Fruit fly (Drosophila melanogaster) whole organism, embryonic: Measurements from ENCODE around the gene mRpS2.

ENCODE experiments used
- Adf1 ChIP-seq: fragments of 200-800 bp; sonication (Bioruptor generic); IDR thresholded peaks from 2 replicates; pipeline ENCODE4 v1.3.6; 2022; ENCODE audit warnings: missing biosample characterization, missing genetic modification characterization
- Awh ChIP-seq: fragments of 200-800 bp; sonication (Bioruptor generic); IDR thresholded peaks from 2 replicates; pipeline ENCODE4, ENCODE4 v1.3.6; 2022; ENCODE audit warnings: missing biosample characterization, missing genetic modification characterization
- CG10543 ChIP-seq: fragments of 200-800 bp; sonication (Bioruptor generic); optimal IDR thresholded peaks from 3 replicates; lab custom pipeline; 2017; ENCODE audit warnings: missing biosample characterization, mild to moderate bottlenecking, missing genetic modification characterization, moderate library complexity
- CG10979 ChIP-seq: fragments of 200-800 bp; sonication (Bioruptor generic); optimal IDR thresholded peaks from 2 replicates; lab custom pipeline; 2018; ENCODE audit warnings: missing biosample characterization, mild to moderate bottlenecking, missing genetic modification characterization, moderate library complexity
- CG12219 ChIP-seq: fragments of 200-800 bp; sonication (Bioruptor generic); optimal IDR thresholded peaks from 3 replicates; lab custom pipeline; 2018; ENCODE audit warnings: missing biosample characterization, mild to moderate bottlenecking, missing genetic modification characterization
- CG12744 ChIP-seq: fragments of 200-800 bp; sonication (Bioruptor generic); optimal IDR thresholded peaks from 2 replicates; lab custom pipeline; 2016; ENCODE audit warnings: missing biosample characterization, missing genetic modification characterization
- CG1529 ChIP-seq: fragments of 200-800 bp; sonication (Bioruptor generic); optimal IDR thresholded peaks from 3 replicates; lab custom pipeline; 2018; ENCODE audit warnings: missing biosample characterization, missing genetic modification characterization
- CG17568 ChIP-seq: fragments of 200-800 bp; sonication (Bioruptor generic); optimal IDR thresholded peaks from 2 replicates; lab custom pipeline; 2018; ENCODE audit warnings: missing biosample characterization, mild to moderate bottlenecking, missing genetic modification characterization, moderate library complexity
- CG17912 ChIP-seq: fragments of 200-800 bp; sonication (Bioruptor generic); optimal IDR thresholded peaks from 2 replicates; lab custom pipeline; 2018; ENCODE audit warnings: missing biosample characterization, mild to moderate bottlenecking, missing genetic modification characterization
- CG1792 ChIP-seq: fragments of 200-800 bp; sonication (Bioruptor generic); optimal IDR thresholded peaks from 2 replicates; lab custom pipeline; 2016; ENCODE audit warnings: missing biosample characterization, missing genetic modification characterization
- CG32772 ChIP-seq: fragments of 200-800 bp; sonication (Bioruptor generic); IDR thresholded peaks from 2 replicates; pipeline ENCODE4 v1.3.6; 2022; ENCODE audit warnings: missing biosample characterization, missing genetic modification characterization
- CG3281 ChIP-seq: fragments of 200-800 bp; sonication (Bioruptor generic); optimal IDR thresholded peaks from 3 replicates; lab custom pipeline; 2017; ENCODE audit warnings: missing biosample characterization, mild to moderate bottlenecking, missing genetic modification characterization
- CG4360 ChIP-seq: fragments of 200-800 bp; sonication (Bioruptor generic); IDR thresholded peaks from 2 replicates; pipeline ENCODE4 v1.3.6; 2022; ENCODE audit warnings: missing biosample characterization, missing genetic modification characterization
- CG6683 ChIP-seq: fragments of 200-800 bp; sonication (Bioruptor generic); optimal IDR thresholded peaks from 2 replicates; lab custom pipeline; 2017; ENCODE audit warnings: missing biosample characterization, mild to moderate bottlenecking, missing genetic modification characterization, missing genetic modification reagents
- CG6854 ChIP-seq: fragments of 200-800 bp; sonication (Bioruptor generic); optimal IDR thresholded peaks from 3 replicates; lab custom pipeline; 2017; ENCODE audit warnings: missing biosample characterization, mild to moderate bottlenecking, missing genetic modification characterization
- CG8944 ChIP-seq: fragments of 200-800 bp; sonication (Bioruptor generic); optimal IDR thresholded peaks from 3 replicates; lab custom pipeline; 2016; ENCODE audit warnings: missing biosample characterization, missing genetic modification characterization
- D ChIP-seq, 2 experiments: fragments of 200-800 bp in 1 of 2; fragments of >200 bp in 1 of 2; sonication (Bioruptor generic) in 1 of 2; optimal IDR thresholded peaks; 2 replicates in 1 of 2; 3 replicates in 1 of 2; lab custom pipeline; 2017; ENCODE audit warnings: mild to moderate bottlenecking in 1 of 2, missing biosample characterization in 1 of 2, missing genetic modification characterization in 1 of 2, missing genetic modification reagents in 1 of 2
- Fer3 ChIP-seq: fragments of 200-800 bp; sonication (Bioruptor generic); optimal IDR thresholded peaks from 2 replicates; lab custom pipeline; 2018; ENCODE audit warnings: missing biosample characterization, mild to moderate bottlenecking, missing genetic modification characterization, moderate library complexity
- Hey ChIP-seq: fragments of 200-800 bp; sonication (Bioruptor generic); optimal IDR thresholded peaks from 3 replicates; lab custom pipeline; 2018; ENCODE audit warnings: missing biosample characterization, mild to moderate bottlenecking, missing genetic modification characterization
- Optix ChIP-seq: fragments of 200-800 bp; sonication (Bioruptor generic); IDR thresholded peaks from 3 replicates; pipeline ENCODE4 v1.3.6; 2022; ENCODE audit warnings: missing biosample characterization, missing genetic modification characterization
- Spps ChIP-seq: fragments of 200-800 bp; sonication (Bioruptor generic); optimal IDR thresholded peaks from 2 replicates; lab custom pipeline; 2018; ENCODE audit warnings: missing biosample characterization, mild to moderate bottlenecking, missing genetic modification characterization
- Ssrp ChIP-seq: fragments of 200-800 bp; sonication (Bioruptor generic); optimal IDR thresholded peaks from 2 replicates; lab custom pipeline; 2018; ENCODE audit warnings: missing biosample characterization, mild to moderate bottlenecking, missing genetic modification characterization, moderate library complexity
- TFAM ChIP-seq: fragments of 200-800 bp; sonication (Bioruptor generic); optimal IDR thresholded peaks from 2 replicates; lab custom pipeline; 2017; ENCODE audit warnings: missing biosample characterization, missing genetic modification characterization, inconsistent platforms
- Trl ChIP-seq, 3 experiments: fragments of >200 bp in 2 of 3; fragments of 200-800 bp in 1 of 3; sonication (Bioruptor generic) in 1 of 3; optimal IDR thresholded peaks; 2 replicates in 1 of 3; 3 replicates in 2 of 3; lab custom pipeline; 2016 to 2017; ENCODE audit warnings: missing biosample characterization in 1 of 3, missing genetic modification characterization in 1 of 3
- ac ChIP-seq: fragments of 200-800 bp; sonication (Bioruptor generic); optimal IDR thresholded peaks from 3 replicates; lab custom pipeline; 2017; ENCODE audit warnings: missing biosample characterization, mild to moderate bottlenecking, missing genetic modification characterization
- ap ChIP-seq: fragments of 200-800 bp; sonication (Bioruptor generic); IDR thresholded peaks from 2 replicates; pipeline ENCODE4 v1.3.6; 2022; ENCODE audit warnings: missing biosample characterization, missing genetic modification characterization
- ara ChIP-seq: fragments of 200-800 bp; sonication (Bioruptor generic); IDR thresholded peaks from 2 replicates; pipeline ENCODE4 v1.3.6; 2022; ENCODE audit warnings: missing biosample characterization, missing genetic modification characterization
- bsh ChIP-seq, 2 experiments: fragments of 200-800 bp; sonication (Bioruptor generic); optimal IDR thresholded peaks; 2 replicates each; lab custom pipeline; 2017 to 2018; ENCODE audit warnings: mild to moderate bottlenecking in 2 of 2, missing biosample characterization in 2 of 2, missing genetic modification characterization in 2 of 2, moderate library complexity in 1 of 2
- btn ChIP-seq: fragments of 200-800 bp; sonication (Bioruptor generic); optimal IDR thresholded peaks from 2 replicates; lab custom pipeline; 2016; ENCODE audit warnings: missing biosample characterization, missing genetic modification characterization
- chm ChIP-seq: fragments of 200-800 bp; sonication (Bioruptor generic); IDR thresholded peaks from 2 replicates; pipeline ENCODE4 v1.3.6; 2022; ENCODE audit warnings: missing biosample characterization, missing genetic modification characterization
- ci ChIP-seq: fragments of 200-800 bp; sonication (Bioruptor generic); IDR thresholded peaks from 3 replicates; pipeline ENCODE4 v1.3.6; 2022; ENCODE audit warnings: missing biosample characterization, missing genetic modification characterization
- ewg ChIP-seq: fragments of 200-800 bp; sonication (Bioruptor generic); optimal IDR thresholded peaks from 3 replicates; lab custom pipeline; 2017; ENCODE audit warnings: mild to moderate bottlenecking, missing biosample characterization, missing genetic modification reagents, missing genetic modification characterization
- fd64A ChIP-seq: fragments of 200-800 bp; sonication (Bioruptor generic); optimal IDR thresholded peaks from 3 replicates; lab custom pipeline; 2018; ENCODE audit warnings: missing biosample characterization, mild to moderate bottlenecking, missing genetic modification characterization
- gem ChIP-seq: fragments of 200-800 bp; sonication (Bioruptor generic); optimal IDR thresholded peaks from 2 replicates; lab custom pipeline; 2019; ENCODE audit warnings: missing biosample characterization, mild to moderate bottlenecking, missing genetic modification characterization, moderate library complexity
- insv ChIP-seq, 2 experiments: fragments of 200-800 bp; sonication (Bioruptor generic); optimal IDR thresholded peaks; 3 replicates each; lab custom pipeline; 2016 to 2018; ENCODE audit warnings: missing biosample characterization in 2 of 2, missing genetic modification characterization in 2 of 2
- lola ChIP-seq, 3 experiments: fragments of >200 bp in 2 of 3; fragments of 200-800 bp in 1 of 3; sonication (Bioruptor generic) in 1 of 3; optimal IDR thresholded peaks; 2 replicates each; lab custom pipeline; 2017 to 2019; ENCODE audit warnings: missing biosample characterization in 3 of 3, missing genetic modification characterization in 3 of 3, mild to moderate bottlenecking in 1 of 3, moderate library complexity in 1 of 3
- lov ChIP-seq, 2 experiments: fragments of 200-800 bp in 1 of 2; fragments of >200 bp in 1 of 2; sonication (Bioruptor generic) in 1 of 2; IDR thresholded peaks in 1 of 2; optimal IDR thresholded peaks in 1 of 2; 2 replicates in 1 of 2; 3 replicates in 1 of 2; pipeline versions ENCODE4 v1.3.6 to Lab custom; 2017 to 2022; ENCODE audit warnings: missing biosample characterization in 1 of 2, missing genetic modification characterization in 1 of 2
- mld ChIP-seq: fragments of 200-800 bp; sonication (Bioruptor generic); IDR thresholded peaks from 3 replicates; pipeline ENCODE4 v1.3.6; 2022; ENCODE audit warnings: missing biosample characterization, missing genetic modification characterization; ENCODE audit not compliant: partially characterized antibody
- nerfin-1 ChIP-seq: fragments of 200-800 bp; sonication (Bioruptor generic); optimal IDR thresholded peaks from 3 replicates; lab custom pipeline; 2019; ENCODE audit warnings: missing biosample characterization, mild to moderate bottlenecking, missing genetic modification characterization, moderate library complexity
- nmo ChIP-seq: fragments of 200-800 bp; sonication (Bioruptor generic); optimal IDR thresholded peaks from 2 replicates; lab custom pipeline; 2018; ENCODE audit warnings: missing biosample characterization, mild to moderate bottlenecking, missing genetic modification characterization, moderate library complexity
- org-1 ChIP-seq: fragments of 200-800 bp; sonication (Bioruptor generic); optimal IDR thresholded peaks from 2 replicates; lab custom pipeline; 2017; ENCODE audit warnings: missing biosample characterization, missing genetic modification characterization
- pfk ChIP-seq: fragments of 200-800 bp; sonication (Bioruptor generic); optimal IDR thresholded peaks from 2 replicates; lab custom pipeline; 2018; ENCODE audit warnings: missing biosample characterization, mild to moderate bottlenecking, missing genetic modification characterization, moderate library complexity
- sob ChIP-seq: fragments of 200-800 bp; sonication (Bioruptor generic); IDR thresholded peaks from 2 replicates; pipeline ENCODE4 v1.3.6; 2022; ENCODE audit warnings: missing biosample characterization, missing genetic modification characterization
- tll ChIP-seq, 2 experiments: fragments of 200-800 bp in 1 of 2; fragments of >200 bp in 1 of 2; sonication (Bioruptor generic) in 1 of 2; optimal IDR thresholded peaks; 2 replicates each; lab custom pipeline; 2017 to 2019; ENCODE audit warnings: missing biosample characterization in 2 of 2, missing genetic modification characterization in 2 of 2, mild to moderate bottlenecking in 1 of 2, moderate library complexity in 1 of 2
- wek ChIP-seq: fragments of 200-800 bp; sonication (Bioruptor generic); optimal IDR thresholded peaks from 3 replicates; lab custom pipeline; 2018; ENCODE audit warnings: missing biosample characterization, mild to moderate bottlenecking, missing genetic modification characterization, moderate library complexity

The mRpS2 gene

DNA sequence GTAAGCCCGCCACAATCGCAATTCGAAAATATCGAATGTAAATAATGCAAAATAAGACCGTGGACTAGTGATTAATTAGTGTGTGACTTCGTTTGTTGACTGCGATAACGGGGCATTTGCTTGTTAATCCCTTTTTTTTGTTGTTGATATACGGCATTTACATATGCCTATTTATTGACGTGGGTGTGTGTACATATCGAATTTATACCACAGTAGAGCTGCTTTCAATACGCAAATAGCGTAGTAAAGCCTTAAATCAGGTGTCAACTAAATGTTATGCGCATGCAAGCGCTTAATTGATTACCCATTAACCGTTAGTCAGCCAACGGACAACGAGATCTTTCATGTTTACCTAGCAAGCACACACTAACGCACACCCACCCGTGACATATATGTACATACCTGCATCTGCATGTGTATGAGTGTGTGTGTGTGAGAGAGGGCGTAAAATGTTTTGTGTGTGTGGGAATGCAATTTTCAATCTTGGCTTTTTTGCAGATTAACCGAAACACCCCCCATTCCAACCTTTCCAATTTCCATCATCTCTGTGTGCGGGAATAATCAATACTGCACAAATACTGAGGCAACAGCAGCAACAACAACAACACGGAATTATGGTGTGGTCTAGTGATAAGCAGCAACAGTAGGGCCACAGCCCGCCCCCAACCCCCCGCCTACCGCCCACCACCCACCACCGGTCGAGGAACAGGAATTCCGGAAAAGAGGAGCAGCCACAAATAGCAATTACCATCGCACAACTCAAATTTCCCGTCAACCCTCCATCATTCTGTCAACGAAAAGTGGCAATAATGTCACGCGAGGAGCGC, 11.5 kb downstream of the mRpS2 start (continued):
- TF ChIP-seq Fer3 (tag; lab: Kevin White, UChicago) (peak; percentile 45), CG10979 (no peak), lola (GFP tag; optimal IDR thresholded peaks at IDR 0.05; lab: Kevin White, UChicago) (peak in 1 of 3 experiments; percentile 35), sob (0 out of 2 replicates have a peak, but pooled peaks have one; percentile 38), tll (GFP tag; optimal IDR thresholded peaks at IDR 0.05; lab: Kevin White, UChicago) (peak in 1 of 2 experiments; percentile 64), CG1792 (GFP tag; lab: Kevin White, UChicago) (peak; percentile 68), D (optimal IDR thresholded peaks at IDR 0.05; lab: Kevin White, UChicago) (no peak), D (GFP tag; optimal IDR thresholded peaks at IDR 0.05; lab: Kevin White, UChicago) (peak; percentile 49), CG6683 (GFP tag; lab: Kevin White, UChicago) (peak; percentile 13), Trl (optimal IDR thresholded peaks at IDR 0.05; lab: Kevin White, UChicago) (no peak), Trl (GFP tag; optimal IDR thresholded peaks at IDR 0.05; lab: Kevin White, UChicago) (peak; percentile 50), org-1 (GFP tag; lab: Kevin White, UChicago) (peak; percentile 29), CG32772 (GFP tag; lab: Robert Waterston, UW) (peak; percentile 34; the same call in 1 of the 2 replicates), CG17912 (GFP tag; lab: Kevin White, UChicago) (peak; percentile 15), CG17568 (GFP tag; lab: Kevin White, UChicago) (peak; percentile 59), ac (peak; percentile 33), Optix (GFP tag; lab: Robert Waterston, UW) (no peak), CG10543 (peak; percentile 32), CG1529 (GFP tag; lab: Kevin White, UChicago) (peak; percentile 42), chm (GFP tag; lab: Robert Waterston, UW) (no peak), lov (optimal IDR thresholded peaks at IDR 0.05; lab: Kevin White, UChicago) (no peak), lov (GFP tag; IDR thresholded peaks at IDR 0.05; lab: Robert Waterston, UW) (peak; percentile 67; the same call in 1 of the 3 replicates), mld (no peak), CG12219 (GFP tag; lab: Kevin White, UChicago) (peak; percentile 52), ara (GFP tag; lab: Robert Waterston, UW) (peak; percentile 71), btn (GFP tag; lab: Kevin White, UChicago) (peak; percentile 20), wek (GFP tag; lab: Kevin White, UChicago) (peak; percentile 63), Hey (tag; lab: Kevin White, UChicago) (no peak), CG3281 (GFP tag; lab: Kevin White, UChicago) (no peak), Awh (GFP tag; lab: Robert Waterston, UW) (peak; percentile 40; the same call in 1 of the 2 replicates), nmo (GFP tag; lab: Kevin White, UChicago) (no peak), Spps (tag; lab: Kevin White, UChicago) (peak; percentile 5), TFAM (GFP tag; lab: Kevin White, UChicago) (peak; percentile 18), bsh (GFP tag; optimal IDR thresholded peaks at IDR 0.05; lab: Kevin White, UChicago) (peak in 1 of 2 experiments; percentile 66), insv (GFP tag; optimal IDR thresholded peaks at IDR 0.05; lab: Kevin White, UChicago) (peak in 1 of 2 experiments; percentile 7), ap (GFP tag; lab: Robert Waterston, UW) (peak; percentile 35; the same call in 1 of the 2 replicates), CG12744 (GFP tag; lab: Kevin White, UChicago) (no peak), gem (tag; lab: Kevin White, UChicago) (no peak), nerfin-1 (tag; lab: Kevin White, UChicago) (peak; percentile 60), ewg (peak; percentile 1), pfk (GFP tag; lab: Kevin White, UChicago) (peak; percentile 47), fd64A (peak; percentile 92), CG6854 (GFP tag; lab: Kevin White, UChicago) (no peak), CG4360 (GFP tag; lab: Robert Waterston, UW) (peak; percentile 69), CG8944 (GFP tag; lab: Kevin White, UChicago) (no peak), Ssrp (peak; percentile 1), Adf1 (GFP tag; lab: Robert Waterston, UW) (no peak), ci (GFP tag; lab: Robert Waterston, UW) (peak; percentile 58; the same call in 2 of the 3 replicates)
